Fruit fly (Drosophila melanogaster): ENCODE measurements around the gene CG16790.

- TF ChIP-seq CG8478 (optimal IDR thresholded peaks at IDR 0.05): no peak
- no peak for TF ChIP-seq CTCF (optimal IDR thresholded peaks at IDR 0.05)
Observed at dm6 chr3R:9561121-9561520, 8.9 kb downstream of the CG16790 start.
